Worm (Caenorhabditis elegans): ENCODE measurements around the gene F22B7.1.

Gene F22B7.1

ce11 chrIII:8628405-8628982 lies 36.6 kb upstream of the F22B7.1 start, which contains the start of the genes polk-1 and gpr-1 (continued):
- TF ChIP-seq lir-1 (GFP tag; conservative IDR thresholded peaks at IDR 0.05) (no peak), dpl-1 (GFP tag; optimal IDR thresholded peaks at IDR 0.05) (peak; percentile 60), athp-1 (tag; optimal IDR thresholded peaks at IDR 0.05) (no peak), cebp-1 (GFP tag; IDR thresholded peaks at IDR 0.05) (no peak), cebp-1 (tag; optimal IDR thresholded peaks at IDR 0.05) (no peak), ekl-4 (GFP tag; IDR thresholded peaks at IDR 0.05) (0 out of 2 replicates have a peak, but pooled peaks have one; percentile 16), K12H6.12 (tag; optimal IDR thresholded peaks at IDR 0.05) (no peak), ceh-91 (GFP tag; IDR thresholded peaks at IDR 0.05) (peak; percentile 74), attf-3 (GFP tag; conservative IDR thresholded peaks at IDR 0.05) (peak; percentile 53; the same call in 1 of the 2 replicates), ztf-3 (GFP tag; optimal IDR thresholded peaks at IDR 0.05) (no peak), aptf-2 (GFP tag; conservative IDR thresholded peaks at IDR 0.05) (no peak), madf-8 (GFP tag; conservative IDR thresholded peaks at IDR 0.05) (peak; percentile 87), T26A5.8 (tag; optimal IDR thresholded peaks at IDR 0.05) (no peak), efl-1 (GFP tag; optimal IDR thresholded peaks at IDR 0.05) (peak; percentile 89), hmg-1.2 (GFP tag; IDR thresholded peaks at IDR 0.05) (no peak; the same call in 1 of the 2 replicates), lin-26 (GFP tag; IDR thresholded peaks at IDR 0.05) (no peak), egrh-3 (GFP tag; IDR thresholded peaks at IDR 0.05) (no peak), dpff-1 (tag; optimal IDR thresholded peaks at IDR 0.05) (no peak), ztf-18 (tag; optimal IDR thresholded peaks at IDR 0.05) (no peak), ceh-100 (GFP tag; IDR thresholded peaks at IDR 0.05) (no peak), rcor-1 (GFP tag; IDR thresholded peaks at IDR 0.05) (peak; percentile 16; the same call in 1 of the 2 replicates), cebp-2 (GFP tag; IDR thresholded peaks at IDR 0.05) (no peak), ztf-6 (GFP tag; IDR thresholded peaks at IDR 0.05) (no peak), mes-4 (tag; optimal IDR thresholded peaks at IDR 0.05) (no peak)

- peak; percentile 88 for TF ChIP-seq attf-3 (GFP tag; conservative IDR thresholded peaks at IDR 0.05)
- peak; percentile 1 for TF ChIP-seq ztf-18 (tag; optimal IDR thresholded peaks at IDR 0.05)
- TF ChIP-seq Y79H2A.3 (GFP tag; conservative IDR thresholded peaks at IDR 0.05) = peak; percentile 47; the same call in 1 of the 2 replicates
- TF ChIP-seq cebp-1 (GFP tag; IDR thresholded peaks at IDR 0.05) = no peak
- no peak for TF ChIP-seq cebp-1 (tag; optimal IDR thresholded peaks at IDR 0.05)
- no peak for TF ChIP-seq rec-8 (tag; optimal IDR thresholded peaks at IDR 0.05)
- TF ChIP-seq ztf-6 (GFP tag; IDR thresholded peaks at IDR 0.05) = no peak
- TF ChIP-seq attf-5 (GFP tag; optimal IDR thresholded peaks at IDR 0.05) = peak; percentile 61
- no peak for TF ChIP-seq lsl-1 (GFP tag; optimal IDR thresholded peaks at IDR 0.05)
- TF ChIP-seq die-1 (tag; optimal IDR thresholded peaks at IDR 0.05) = no peak
- TF ChIP-seq F23B12.7 (tag; optimal IDR thresholded peaks at IDR 0.05; ENCODE audit: insufficient read depth) = no peak
- no peak for TF ChIP-seq bed-2 (GFP tag; IDR thresholded peaks at IDR 0.05)
- no peak for TF ChIP-seq hmg-20 (GFP tag; IDR thresholded peaks at IDR 0.05)
- no peak for TF ChIP-seq nhr-179 (tag; optimal IDR thresholded peaks at IDR 0.05)
- TF ChIP-seq snpc-3.4 (tag; optimal IDR thresholded peaks at IDR 0.05) = peak; percentile 28
- TF ChIP-seq hlh-26 (GFP tag; conservative IDR thresholded peaks at IDR 0.05) = no peak
- peak; percentile 24 for TF ChIP-seq efl-1 (GFP tag; optimal IDR thresholded peaks at IDR 0.05)
- 0 out of 2 replicates have a peak, but pooled peaks have one; percentile 31 for TF ChIP-seq hmg-1.2 (GFP tag; IDR thresholded peaks at IDR 0.05)
- no peak for TF ChIP-seq pha-4 (tag; optimal IDR thresholded peaks at IDR 0.05)
- TF ChIP-seq ekl-4 (GFP tag; IDR thresholded peaks at IDR 0.05) = peak; percentile 37; the same call in 1 of the 2 replicates
- TF ChIP-seq attf-6 (GFP tag; IDR thresholded peaks at IDR 0.05) = no peak
- TF ChIP-seq nfya-1 (tag; optimal IDR thresholded peaks at IDR 0.05; ENCODE audit: borderline replicate concordance, insufficient read depth) = no peak
- TF ChIP-seq C06A6.2 (GFP tag; conservative IDR thresholded peaks at IDR 0.05) = no peak
- TF ChIP-seq F39B2.1 (GFP tag; IDR thresholded peaks at IDR 0.05) = no peak
- TF ChIP-seq tbp1 (GFP tag; optimal IDR thresholded peaks at IDR 0.05) = peak; percentile 10
- no peak; the same call in 1 of the 2 replicates for TF ChIP-seq B0336.3 (GFP tag; IDR thresholded peaks at IDR 0.05)
- TF ChIP-seq mes-4 (tag; optimal IDR thresholded peaks at IDR 0.05) = no peak
- peak; percentile 62 for TF ChIP-seq mcd-1 (GFP tag; IDR thresholded peaks at IDR 0.05)
- no peak for TF ChIP-seq ceh-91 (GFP tag; IDR thresholded peaks at IDR 0.05)
- no peak for TF ChIP-seq let-526 (GFP tag; IDR thresholded peaks at IDR 0.05)
- no peak for TF ChIP-seq unc-62 (GFP tag; optimal IDR thresholded peaks at IDR 0.05)
- no peak for TF ChIP-seq nhr-80 (tag; optimal IDR thresholded peaks at IDR 0.05)
- TF ChIP-seq T26A5.8 (tag; optimal IDR thresholded peaks at IDR 0.05) = no peak
Measured at ce11 chrIII:8630833-8631232, 34.3 kb upstream of the F22B7.1 start, which contains the start of gene dnj-10. TSS of gene dnj-10 (plus strand) at chrIII:8631165.

All from whole organism, young adult.